Fruit fly (Drosophila melanogaster): ENCODE measurements around the gene Tm2.

- TF ChIP-seq Pif1A (GFP tag; optimal IDR thresholded peaks at IDR 0.05) (no peak), Pif1B (GFP tag; optimal IDR thresholded peaks at IDR 0.05) (no peak), D1 (tag; optimal IDR thresholded peaks at IDR 0.05) (no peak), CG34367 (tag; optimal IDR thresholded peaks at IDR 0.05) (no peak), fd96Ca (GFP tag; IDR thresholded peaks at IDR 0.05) (no peak), CG12605 (GFP tag; IDR thresholded peaks at IDR 0.05) (no peak), CG9948 (tag; optimal IDR thresholded peaks at IDR 0.05) (no peak), CG15710 (tag; optimal IDR thresholded peaks at IDR 0.05) (no peak), CG4496 (GFP tag; IDR thresholded peaks at IDR 0.05) (no peak)
These were observed 26.8 kb upstream of the Tm2 start for dm6 chr3R:15282982-15283809.

All from whole organism, pupa.